Fruit fly (Drosophila melanogaster) whole organism, wandering third instar larva: Measurements from ENCODE around the gene Cpr35B.
A peak's percentile ranks its signal among the peaks of the same experiment; 100 is the strongest.

Source experiments
- Abd-B ChIP-seq: fragments of >200 bp; optimal IDR thresholded peaks from 2 replicates; lab custom pipeline; 2017; ENCODE audit warnings: missing biosample characterization, missing genetic modification characterization
- CG32264 ChIP-seq: fragments of 200-800 bp; sonication (Bioruptor generic); optimal IDR thresholded peaks from 2 replicates; lab custom pipeline; 2016; ENCODE audit warnings: missing biosample characterization, missing genetic modification characterization
- CG9705 ChIP-seq: fragments of 200-800 bp; sonication (Bioruptor generic); optimal IDR thresholded peaks from 2 replicates; lab custom pipeline; 2018; ENCODE audit warnings: missing biosample characterization, mild to moderate bottlenecking, missing genetic modification characterization
- CrebA ChIP-seq: fragments of 200-800 bp; sonication (Bioruptor generic); optimal IDR thresholded peaks from 2 replicates; lab custom pipeline; 2016; ENCODE audit warnings: missing biosample characterization, mild to moderate bottlenecking, missing genetic modification characterization, borderline replicate concordance
- Dfd ChIP-seq: fragments of >200 bp; optimal IDR thresholded peaks from 2 replicates; lab custom pipeline; 2017; ENCODE audit warnings: missing biosample characterization, missing genetic modification characterization
- Dif ChIP-seq: fragments of 200-275, 200-300 bp; sonication (Bioruptor generic); optimal IDR thresholded peaks from 2 replicates; lab custom pipeline; 2018; ENCODE audit warnings: missing biosample characterization, missing genetic modification characterization; ENCODE audit not compliant: partially characterized antibody
- GATAd ChIP-seq: sonication (Bioruptor generic); optimal IDR thresholded peaks from 2 replicates; lab custom pipeline; 2016; ENCODE audit warnings: missing biosample characterization, missing genetic modification characterization
- HLH106 ChIP-seq: fragments of 200-800 bp; optimal IDR thresholded peaks from 3 replicates; lab custom pipeline; 2019; ENCODE audit warnings: missing biosample characterization, mild to moderate bottlenecking, missing genetic modification characterization, moderate library complexity
- Hnf4 ChIP-seq: fragments of 200-800 bp; sonication (Bioruptor generic); optimal IDR thresholded peaks from 2 replicates; lab custom pipeline; 2016; ENCODE audit warnings: missing biosample characterization, mild to moderate bottlenecking, missing genetic modification characterization
- Hr78 ChIP-seq: fragments of >200 bp; optimal IDR thresholded peaks from 2 replicates; lab custom pipeline; 2017; ENCODE audit warnings: missing biosample characterization, missing genetic modification characterization
- Hr83 ChIP-seq: fragments of 200-300 bp; sonication (Bioruptor generic); optimal IDR thresholded peaks from 2 replicates; lab custom pipeline; 2016; ENCODE audit warnings: missing biosample characterization, mild to moderate bottlenecking, missing genetic modification characterization, moderate library complexity; ENCODE audit not compliant: poor library complexity, severe bottlenecking
- Jra ChIP-seq: sonication (Bioruptor generic); optimal IDR thresholded peaks from 2 replicates; lab custom pipeline; 2016; ENCODE audit warnings: missing biosample characterization, missing genetic modification characterization
- Myc ChIP-seq: fragments of >200 bp; optimal IDR thresholded peaks from 2 replicates; lab custom pipeline; 2017
- N ChIP-seq: fragments of >200 bp; optimal IDR thresholded peaks from 2 replicates; lab custom pipeline; 2018; ENCODE audit warnings: missing biosample characterization, missing external identifiers, missing genetic modification characterization
- OdsH ChIP-seq: fragments of 200-800 bp; sonication (Bioruptor generic); optimal IDR thresholded peaks from 2 replicates; lab custom pipeline; 2016; ENCODE audit warnings: missing biosample characterization, mild to moderate bottlenecking, missing genetic modification characterization
- Sp1 ChIP-seq: fragments of 200-800 bp; sonication (Bioruptor generic); optimal IDR thresholded peaks from 3 replicates; lab custom pipeline; 2019; ENCODE audit warnings: missing biosample characterization, mild to moderate bottlenecking, missing genetic modification characterization, moderate library complexity
- Vsx2 ChIP-seq: fragments of 200-300, 225-300 bp; sonication (Bioruptor generic); optimal IDR thresholded peaks from 2 replicates; lab custom pipeline; 2018; ENCODE audit warnings: missing biosample characterization, missing genetic modification characterization; ENCODE audit not compliant: partially characterized antibody
- br ChIP-seq: fragments of 200-800 bp; sonication (Bioruptor generic); optimal IDR thresholded peaks from 2 replicates; lab custom pipeline; 2016; ENCODE audit warnings: missing biosample characterization, missing genetic modification characterization
- brk ChIP-seq: fragments of 200-800 bp; sonication (Bioruptor generic); optimal IDR thresholded peaks from 2 replicates; lab custom pipeline; 2016; ENCODE audit warnings: missing biosample characterization, mild to moderate bottlenecking, missing genetic modification characterization
- dmrt93B ChIP-seq: fragments of 200-800 bp; sonication (Bioruptor generic); optimal IDR thresholded peaks from 2 replicates; lab custom pipeline; 2018; ENCODE audit warnings: missing biosample characterization, mild to moderate bottlenecking, missing genetic modification characterization
- dsf ChIP-seq: sonication (Bioruptor generic); optimal IDR thresholded peaks from 2 replicates; lab custom pipeline; 2016; ENCODE audit warnings: missing biosample characterization, missing genetic modification characterization, borderline replicate concordance
- ey ChIP-seq: fragments of 200-800 bp; sonication (Bioruptor generic); optimal IDR thresholded peaks from 2 replicates; lab custom pipeline; 2016; ENCODE audit warnings: missing biosample characterization, missing genetic modification characterization
- foxo ChIP-seq, 2 experiments: fragments of 200-800 bp; sonication (Bioruptor generic); optimal IDR thresholded peaks; 2 replicates in 1 of 2; 3 replicates in 1 of 2; lab custom pipeline; 2016 to 2017; ENCODE audit warnings: missing biosample characterization in 2 of 2, missing genetic modification characterization in 2 of 2
- fru ChIP-seq: fragments of 200-800 bp; sonication (Bioruptor generic); optimal IDR thresholded peaks from 3 replicates; lab custom pipeline; 2016; ENCODE audit warnings: missing biosample characterization, mild to moderate bottlenecking, missing genetic modification characterization
- h ChIP-seq: fragments of 200-800 bp; sonication (Bioruptor generic); optimal IDR thresholded peaks from 3 replicates; lab custom pipeline; 2016; ENCODE audit warnings: missing biosample characterization, mild to moderate bottlenecking, missing genetic modification characterization
- jim ChIP-seq: fragments of 175-275, 200-325 bp; sonication (Bioruptor generic); optimal IDR thresholded peaks from 2 replicates; lab custom pipeline; 2016; ENCODE audit warnings: missing biosample characterization, mild to moderate bottlenecking, missing genetic modification characterization
- lola ChIP-seq: fragments of >200 bp; optimal IDR thresholded peaks from 2 replicates; lab custom pipeline; 2017; ENCODE audit warnings: missing biosample characterization, missing genetic modification characterization
- pan ChIP-seq: fragments of >200 bp; optimal IDR thresholded peaks from 2 replicates; lab custom pipeline; 2017
- psq ChIP-seq: fragments of 200-800 bp; sonication (Bioruptor generic); optimal IDR thresholded peaks from 3 replicates; lab custom pipeline; 2017; ENCODE audit warnings: missing biosample characterization, mild to moderate bottlenecking, missing genetic modification characterization, moderate library complexity
- rgr ChIP-seq: fragments of 200-800 bp; sonication (Bioruptor generic); optimal IDR thresholded peaks from 3 replicates; lab custom pipeline; 2016; ENCODE audit warnings: missing biosample characterization, mild to moderate bottlenecking, missing genetic modification characterization
- sage ChIP-seq: fragments of 200-800 bp; sonication (Bioruptor generic); optimal IDR thresholded peaks from 2 replicates; lab custom pipeline; 2016; ENCODE audit warnings: missing biosample characterization, mild to moderate bottlenecking, missing genetic modification characterization
- sv ChIP-seq: fragments of 200-800 bp; sonication (Bioruptor generic); optimal IDR thresholded peaks from 3 replicates; lab custom pipeline; 2016; ENCODE audit warnings: missing biosample characterization, missing genetic modification characterization
- tai ChIP-seq: sonication (Bioruptor generic); optimal IDR thresholded peaks from 2 replicates; lab custom pipeline; 2016; ENCODE audit warnings: missing biosample characterization, missing genetic modification characterization
- woc ChIP-seq: sonication (Bioruptor generic); optimal IDR thresholded peaks from 2 replicates; lab custom pipeline; 2016; ENCODE audit warnings: missing biosample characterization, mild to moderate bottlenecking, missing genetic modification characterization

The Cpr35B gene

DNA sequence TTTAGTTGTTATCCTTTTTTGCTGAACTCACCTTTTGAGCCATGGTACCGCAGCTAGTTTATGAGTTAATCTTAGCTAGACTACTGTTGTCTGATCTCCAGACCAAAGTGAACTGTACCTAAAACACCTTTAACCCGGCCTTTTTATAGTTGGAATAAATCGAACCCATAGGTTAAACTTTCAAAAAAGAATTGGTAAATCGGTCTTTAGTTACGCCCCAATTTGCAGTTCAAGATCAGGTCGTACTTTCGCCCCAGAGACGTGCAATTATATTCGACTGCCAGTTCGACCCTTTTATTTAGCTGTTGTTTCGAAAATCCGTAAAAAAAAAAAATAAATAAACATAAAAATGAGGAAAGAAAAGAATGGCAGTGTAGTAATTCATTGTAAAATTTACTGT, at the start of gene Cpr35B:
Cpr35B (minus strand) TSS at position 101 of the 400 bp plus-strand sequence.
- TF ChIP-seq Dfd (GFP tag; lab: Kevin White, UChicago): no peak
- no peak for TF ChIP-seq Vsx2 (GFP tag; lab: Kevin White, UChicago)
- TF ChIP-seq fru (GFP tag; lab: Kevin White, UChicago): no peak
- no peak for TF ChIP-seq N (GFP tag; lab: Kevin White, UChicago)
- TF ChIP-seq rgr (GFP tag; lab: Kevin White, UChicago): no peak
- no peak for TF ChIP-seq Hnf4 (GFP tag; lab: Kevin White, UChicago)
- no peak for TF ChIP-seq sage (GFP tag; lab: Kevin White, UChicago)
- no peak for TF ChIP-seq woc (GFP tag; lab: Kevin White, UChicago)
- TF ChIP-seq Hr83 (GFP tag; lab: Kevin White, UChicago): no peak
- TF ChIP-seq Abd-B (GFP tag; lab: Kevin White, UChicago): no peak

DNA sequence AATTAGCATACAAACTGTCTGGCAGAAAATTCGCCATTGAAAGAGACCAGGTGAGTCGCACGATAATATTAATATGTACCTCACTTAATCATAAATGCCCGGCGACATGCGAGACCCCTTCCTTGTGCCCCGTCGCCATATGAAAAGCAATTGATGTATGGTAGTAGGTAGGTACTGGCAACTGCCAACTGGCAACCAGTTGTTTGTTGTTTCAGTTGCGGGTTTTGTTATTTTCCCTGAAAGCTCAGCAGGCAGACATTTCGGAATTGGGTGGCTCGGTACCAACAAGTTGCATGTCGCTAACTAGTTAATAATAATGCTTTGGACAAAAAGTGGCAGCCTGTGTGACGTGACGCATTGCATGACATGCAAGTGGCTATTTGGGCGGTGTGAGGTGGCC, 49.4 kb upstream of the Cpr35B start:
- TF ChIP-seq sage (GFP tag; lab: Kevin White, UChicago): no peak

DNA sequence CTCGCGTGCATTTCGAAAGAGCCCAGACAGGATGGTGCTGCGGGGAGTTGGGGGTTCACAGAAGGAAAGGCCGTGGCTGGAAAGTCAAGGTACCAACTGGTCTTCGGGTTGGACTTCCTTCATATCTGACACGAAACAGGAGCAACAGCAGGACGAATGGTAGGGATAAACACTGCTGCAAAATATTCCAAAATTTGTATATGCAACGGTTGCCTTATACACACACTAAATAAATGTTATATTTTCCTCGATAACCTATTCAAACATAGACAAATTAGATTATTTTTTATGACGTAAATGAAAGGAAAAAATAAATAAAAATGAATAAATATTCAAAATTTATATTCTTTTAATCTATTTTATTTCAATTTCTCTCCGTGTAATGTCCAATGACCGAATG, 44.7 kb upstream of the Cpr35B start:
- TF ChIP-seq Jra (no peak), psq (GFP tag; lab: Kevin White, UChicago) (peak; percentile 18)

DNA sequence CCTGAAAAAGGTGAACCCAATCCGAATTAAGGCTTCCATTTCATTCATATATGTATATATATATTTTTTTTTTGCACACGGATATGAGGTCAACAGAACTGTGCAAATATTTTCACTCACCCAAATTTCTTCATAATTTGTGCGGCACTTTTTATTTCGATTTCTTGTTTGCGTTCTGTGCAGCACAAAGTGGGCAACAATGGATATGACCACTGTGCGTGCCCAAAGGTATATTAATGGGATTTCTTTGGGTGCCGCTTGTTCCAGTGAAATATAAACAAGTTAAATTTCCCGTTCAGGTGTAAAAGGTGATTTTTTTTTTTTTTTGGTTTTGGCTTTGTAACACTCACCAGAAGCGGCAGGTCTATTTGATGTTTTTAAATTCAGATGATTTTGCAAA, 40.0 kb upstream of the Cpr35B start:
- TF ChIP-seq OdsH (GFP tag; lab: Kevin White, UChicago) (peak; percentile 29), foxo (GFP tag; optimal IDR thresholded peaks at IDR 0.05; lab: Kevin White, UChicago) (peak in 1 of 2 experiments; percentile 23), GATAd (GFP tag; lab: Kevin White, UChicago) (no peak), CG32264 (GFP tag; lab: Kevin White, UChicago) (no peak), HLH106 (tag; lab: Kevin White, UChicago) (no peak), sv (GFP tag; lab: Kevin White, UChicago) (no peak), Hr78 (no peak), N (GFP tag; lab: Kevin White, UChicago) (no peak), tai (GFP tag; lab: Kevin White, UChicago) (peak; percentile 10), sage (GFP tag; lab: Kevin White, UChicago) (no peak), rgr (GFP tag; lab: Kevin White, UChicago) (peak; percentile 29), Abd-B (GFP tag; lab: Kevin White, UChicago) (no peak), jim (GFP tag; lab: Kevin White, UChicago) (no peak), CrebA (GFP tag; lab: Kevin White, UChicago) (no peak), pan (lab: Kevin White, UChicago) (no peak), br (no peak), Myc (lab: Kevin White, UChicago) (no peak)

DNA sequence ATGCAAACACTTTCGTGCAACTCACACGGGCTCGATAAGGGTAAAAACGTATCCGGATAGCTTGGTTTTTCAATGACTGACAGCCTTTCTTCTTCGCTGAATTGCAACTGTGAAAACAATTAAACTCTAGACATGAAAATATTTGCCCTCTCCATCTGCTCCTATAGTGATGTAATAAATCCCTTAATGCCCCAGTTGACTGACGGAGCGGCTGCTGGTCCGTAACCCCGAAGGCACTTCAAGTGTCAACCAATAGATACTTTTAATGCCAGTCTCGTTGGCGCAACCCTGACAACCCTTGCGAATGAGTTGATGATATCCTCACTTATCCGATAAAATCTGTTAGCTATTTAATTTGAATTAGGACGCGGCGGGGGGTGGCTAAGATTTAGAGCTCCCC, 39.3 kb upstream of the Cpr35B start:
- TF ChIP-seq woc (GFP tag; lab: Kevin White, UChicago) (no peak), h (no peak), OdsH (GFP tag; lab: Kevin White, UChicago) (no peak), Myc (lab: Kevin White, UChicago) (no peak), CrebA (GFP tag; lab: Kevin White, UChicago) (no peak), Hr78 (no peak)

DNA sequence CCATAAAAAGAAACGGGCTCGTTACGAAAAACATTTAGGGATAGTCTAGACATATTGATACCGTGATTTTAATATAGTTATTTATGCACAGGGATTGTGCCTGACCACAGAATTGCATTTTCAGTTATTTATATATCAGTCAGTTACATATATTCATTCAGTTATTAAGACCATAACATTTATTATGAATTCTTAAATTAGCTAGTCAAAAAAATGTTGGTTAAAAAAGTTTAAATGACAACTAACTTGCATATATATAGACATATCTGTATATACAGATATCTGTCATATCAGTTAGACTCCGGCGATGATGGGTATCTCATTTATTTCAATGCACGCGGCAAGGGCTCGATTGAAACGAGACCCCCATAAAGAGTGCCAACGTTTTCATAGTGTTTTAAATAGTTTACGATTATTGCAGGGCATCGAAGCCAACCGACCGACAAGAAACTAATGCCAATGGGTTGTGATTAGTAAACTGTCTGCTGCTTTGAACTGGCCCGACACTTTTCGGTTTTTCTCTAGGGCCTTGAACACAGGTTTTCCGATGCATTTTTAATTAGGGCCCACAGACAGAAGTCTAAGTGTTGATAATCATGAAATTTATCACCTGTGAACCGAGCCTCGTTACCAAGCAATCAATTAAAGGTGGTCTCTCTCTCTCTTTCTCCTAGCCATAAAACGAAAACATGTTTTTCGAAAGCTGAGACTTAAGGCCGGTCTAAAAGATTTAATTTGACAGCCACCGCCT, 37.8 kb upstream of the Cpr35B start:
- TF ChIP-seq CG9705 (no peak), lola (GFP tag; lab: Kevin White, UChicago) (no peak), foxo (GFP tag; optimal IDR thresholded peaks at IDR 0.05; lab: Kevin White, UChicago) (no peak), Dfd (GFP tag; lab: Kevin White, UChicago) (no peak), Hr78 (no peak), brk (GFP tag; lab: Kevin White, UChicago) (no peak), woc (GFP tag; lab: Kevin White, UChicago) (no peak), Dif (GFP tag; lab: Kevin White, UChicago) (no peak), Myc (lab: Kevin White, UChicago) (no peak), dsf (GFP tag; lab: Kevin White, UChicago) (no peak), ey (no peak), dmrt93B (GFP tag; lab: Kevin White, UChicago) (no peak), Sp1 (GFP tag; lab: Kevin White, UChicago) (no peak), Vsx2 (GFP tag; lab: Kevin White, UChicago) (no peak)
